Worm (Caenorhabditis elegans) whole organism, L4/young adult: Measurements from ENCODE around the gene T24C2.3.

ENCODE experiments used
- W03F9.2 ChIP-seq: fragments of 150-350 bp; optimal IDR thresholded peaks from 2 replicates; lab custom pipeline; 2014; ENCODE audit warnings: missing biosample characterization, missing genetic modification characterization
- dao-5 ChIP-seq: sonication (generic microtip); optimal IDR thresholded peaks from 2 replicates; lab custom pipeline; 2016; ENCODE audit warnings: missing genotype, missing genetic modification characterization, moderate library complexity, missing compliant biosample characterization
- him-1 ChIP-seq: sonication (generic microtip); optimal IDR thresholded peaks from 2 replicates; lab custom pipeline; 2016; ENCODE audit warnings: missing genotype, missing genetic modification reagents, missing genetic modification characterization, missing compliant biosample characterization

T24C2.3 gene

DNA sequence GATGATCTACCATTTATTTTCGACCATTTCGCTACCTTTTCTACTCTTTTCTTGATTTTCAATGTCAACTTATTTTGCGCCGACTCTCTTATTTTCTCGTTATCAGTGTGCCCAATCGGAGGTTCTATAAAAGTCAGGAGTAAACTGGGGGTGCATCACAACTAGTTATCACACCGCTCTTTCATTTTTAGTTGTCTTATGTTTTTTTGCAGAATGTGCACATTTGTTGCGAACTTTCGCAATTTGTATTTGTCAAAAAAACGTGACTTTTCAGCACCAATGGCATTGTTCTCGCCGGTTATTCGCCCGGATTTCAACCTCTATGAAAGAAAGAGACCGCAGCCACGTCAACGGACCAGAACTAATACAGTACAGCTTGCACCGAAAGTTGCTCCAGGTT lies 5.7 kb upstream of the T24C2.3 start:
- no peak for TF ChIP-seq dao-5 (tag; lab: Kevin White, UChicago)
- TF ChIP-seq W03F9.2, result no peak
- no peak for TF ChIP-seq him-1

DNA sequence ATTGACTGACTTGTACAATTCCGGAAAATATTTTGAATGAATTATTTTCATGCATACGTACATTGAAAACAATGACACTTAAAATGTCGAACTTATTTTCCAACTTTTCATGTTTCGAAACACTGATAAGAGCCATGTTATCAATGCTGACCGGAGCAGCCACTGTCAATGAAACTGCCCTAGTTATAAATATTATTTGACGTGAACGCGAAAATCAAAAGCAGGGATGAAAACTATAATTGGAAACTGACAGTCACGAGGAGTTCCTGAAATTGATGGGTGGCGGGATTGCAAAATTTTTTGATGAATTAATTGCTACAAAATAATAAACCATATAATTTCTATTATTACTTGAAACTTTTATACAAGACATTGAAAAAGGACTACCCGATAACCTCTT lies 3.9 kb upstream of the T24C2.3 start:
- TF ChIP-seq W03F9.2 (no peak), dao-5 (tag; lab: Kevin White, UChicago) (no peak), him-1 (no peak)

DNA sequence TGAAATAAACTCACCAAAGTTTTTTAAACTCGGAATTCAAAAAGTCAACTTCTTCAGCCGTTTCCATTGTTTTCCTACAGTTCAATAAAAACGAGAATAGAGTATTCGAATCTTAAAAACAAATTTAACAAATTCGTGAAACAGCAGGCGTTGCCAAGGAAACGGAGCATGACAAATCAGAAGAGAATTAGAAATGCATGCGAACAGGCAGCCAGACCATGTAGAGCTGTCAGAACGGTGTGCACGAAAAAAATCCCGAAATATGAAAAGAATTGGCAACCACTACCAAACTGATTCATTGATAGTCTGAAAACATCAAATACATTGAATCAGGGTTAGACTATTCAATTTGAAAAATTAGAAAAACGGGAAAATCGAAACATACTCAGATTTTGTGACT lies 1.3 kb upstream of the T24C2.3 start, which contains the start of gene fbxa-81:
Gene fbxa-81, minus strand, starts transcription at position 101 of the 400 bp plus-strand sequence.
- TF ChIP-seq dao-5 (tag; lab: Kevin White, UChicago), result no peak
- TF ChIP-seq W03F9.2, result no peak
- no peak for TF ChIP-seq him-1

DNA sequence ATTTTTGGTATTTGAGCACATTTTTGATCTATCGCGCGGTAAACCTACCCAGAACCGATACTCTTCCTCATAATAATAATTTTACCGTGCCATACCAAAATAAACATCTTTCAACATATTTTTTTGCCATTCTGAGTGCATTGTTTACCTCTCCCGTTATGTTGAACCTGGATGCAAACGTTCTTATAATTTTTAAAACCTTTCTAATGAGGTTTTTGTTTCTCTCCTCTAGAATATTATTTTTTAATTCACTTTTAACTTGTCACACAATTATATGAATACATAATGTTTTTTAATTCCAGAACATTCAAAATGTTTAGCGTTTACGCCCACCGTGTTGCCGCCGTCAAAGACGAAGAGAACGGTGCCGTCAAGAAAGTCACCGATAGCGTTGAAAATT lies 2.2 kb downstream of the T24C2.3 start, which contains the start of gene enri-2:
Gene enri-2, plus strand, starts transcription at position 301 of the 400 bp plus-strand sequence.
- TF ChIP-seq dao-5 (tag; lab: Kevin White, UChicago) (no peak), W03F9.2 (no peak), him-1 (no peak)

DNA sequence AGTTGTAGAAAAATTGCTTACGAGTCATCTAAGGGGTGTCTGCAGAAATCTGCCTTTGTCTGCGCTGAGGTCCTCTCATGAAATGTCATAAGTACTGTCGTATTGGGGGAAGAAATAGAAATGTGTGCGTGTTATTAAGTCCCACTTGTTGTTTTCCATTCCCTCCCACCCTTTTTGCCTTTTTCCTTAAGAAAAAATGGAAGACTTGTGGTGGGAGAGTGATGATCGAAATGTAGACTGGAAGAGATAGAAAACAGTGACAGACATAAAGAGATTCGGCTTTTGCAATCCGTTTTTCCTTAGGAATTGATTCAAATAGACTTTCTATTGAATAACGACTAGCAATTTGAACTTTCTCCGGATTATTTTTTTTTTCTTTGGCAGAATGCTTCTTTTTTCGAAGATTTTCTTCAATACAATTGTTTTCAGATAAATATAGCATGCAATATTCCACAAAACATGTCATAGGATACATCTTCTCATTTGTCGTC lies 6.4 kb downstream of the T24C2.3 start, which contains the start of gene ram-5:
Gene ram-5, plus strand, starts transcription at position 441 of the 491 bp plus-strand sequence.
- no peak for TF ChIP-seq him-1
- TF ChIP-seq W03F9.2, result no peak
- TF ChIP-seq dao-5 (tag; lab: Kevin White, UChicago), result no peak

DNA sequence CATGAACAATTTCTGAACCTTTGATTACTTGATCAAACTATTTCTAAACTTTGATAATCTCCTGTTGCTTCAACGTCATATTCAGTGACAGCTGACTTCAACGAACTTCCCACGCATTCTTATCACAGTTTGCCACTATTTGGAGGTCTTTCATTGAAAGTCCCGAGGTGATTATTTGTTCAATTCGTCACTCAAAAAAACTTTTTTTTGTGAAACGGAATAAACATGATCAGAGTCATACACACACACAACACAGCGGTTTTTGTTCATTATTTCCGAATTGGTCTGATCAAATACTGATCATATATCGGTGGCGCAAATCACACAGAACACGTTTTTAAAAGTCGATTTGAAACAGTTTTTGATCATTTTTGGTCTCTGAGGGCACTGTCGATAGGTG lies 13.1 kb downstream of the T24C2.3 start:
- TF ChIP-seq W03F9.2, result no peak
- no peak for TF ChIP-seq him-1
- TF ChIP-seq dao-5 (tag; lab: Kevin White, UChicago), result no peak

DNA sequence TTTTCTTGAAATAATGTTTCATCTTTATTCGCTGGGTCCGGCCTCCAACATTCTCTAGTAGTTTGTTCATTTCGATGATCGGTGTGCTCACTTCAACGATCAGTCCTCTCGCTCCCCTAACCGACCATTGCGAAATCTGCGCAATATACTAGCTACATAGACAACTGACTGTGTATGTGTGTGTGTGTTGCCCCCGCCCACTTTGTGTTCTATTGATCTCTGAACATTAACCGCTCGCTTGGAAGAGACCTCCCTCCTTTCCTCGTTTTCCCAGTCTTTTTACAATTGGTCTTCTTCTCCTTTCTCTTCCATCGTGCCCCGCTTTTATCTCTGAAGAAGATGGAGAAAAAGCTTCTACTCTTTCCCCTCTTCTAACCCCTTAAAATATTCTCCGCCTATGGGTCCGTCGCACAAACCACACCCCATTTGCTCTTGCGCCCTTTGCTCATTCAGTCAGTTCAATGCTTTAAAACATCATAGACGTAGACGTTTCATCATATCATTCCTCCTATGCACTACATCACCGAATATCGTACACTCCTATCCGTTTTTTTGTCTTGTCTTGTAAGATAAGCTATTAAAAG lies 14.1 kb downstream of the T24C2.3 start:
- no peak for TF ChIP-seq dao-5 (tag; lab: Kevin White, UChicago)

DNA sequence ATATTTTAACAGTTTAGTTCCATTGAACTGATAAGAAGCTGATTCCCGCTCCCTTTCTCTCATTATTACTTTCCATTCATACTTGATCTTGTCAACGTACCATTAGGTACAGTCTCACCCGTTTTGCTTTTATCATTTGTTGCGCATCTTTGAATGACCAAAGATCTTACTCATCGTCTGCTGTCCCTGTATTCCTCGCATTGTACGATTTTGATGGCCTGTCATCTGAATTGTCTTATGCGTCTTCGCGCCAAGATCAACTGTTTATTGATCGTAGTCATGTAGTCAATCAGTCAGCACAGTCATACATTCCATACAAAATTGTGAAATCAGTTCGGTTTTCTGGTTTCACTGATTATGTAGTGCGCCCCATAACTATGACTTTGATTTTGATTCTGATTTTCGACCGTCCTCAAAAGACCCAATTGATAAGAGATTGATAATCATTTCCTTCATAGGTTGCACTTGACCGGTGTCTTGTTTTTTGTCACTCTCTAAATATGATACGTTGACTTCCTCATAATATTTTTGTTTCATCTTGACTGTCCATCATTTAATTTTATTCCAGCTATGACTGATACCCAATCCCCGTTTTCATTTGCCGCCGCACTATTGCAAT lies 14.7 kb downstream of the T24C2.3 start, which contains the start of gene nhr-3:
Gene nhr-3, plus strand, starts transcription at position 569 of the 619 bp plus-strand sequence.
- TF ChIP-seq W03F9.2, result no peak
- TF ChIP-seq dao-5 (tag; lab: Kevin White, UChicago), result no peak

DNA sequence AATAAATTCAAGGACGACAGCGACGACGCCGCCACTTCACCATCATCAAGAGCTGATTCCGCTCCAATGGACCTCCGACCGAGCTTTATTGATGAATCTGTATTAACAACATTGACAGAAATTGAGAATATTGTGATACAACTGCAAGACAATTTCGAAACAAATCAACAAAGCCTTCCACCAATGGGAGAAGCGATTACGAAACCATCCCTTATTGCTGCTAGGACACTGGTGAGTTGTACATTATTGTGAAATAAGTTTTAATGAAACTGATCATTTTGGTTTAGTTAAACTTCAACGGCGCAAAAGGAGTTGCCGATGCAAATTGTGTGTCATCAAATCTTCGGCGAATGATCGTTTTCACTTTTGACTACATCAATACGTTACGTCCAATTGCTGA lies 15.8 kb downstream of the T24C2.3 start:
- no peak for TF ChIP-seq dao-5 (tag; lab: Kevin White, UChicago)
- TF ChIP-seq W03F9.2, result no peak
- TF ChIP-seq him-1, result no peak

DNA sequence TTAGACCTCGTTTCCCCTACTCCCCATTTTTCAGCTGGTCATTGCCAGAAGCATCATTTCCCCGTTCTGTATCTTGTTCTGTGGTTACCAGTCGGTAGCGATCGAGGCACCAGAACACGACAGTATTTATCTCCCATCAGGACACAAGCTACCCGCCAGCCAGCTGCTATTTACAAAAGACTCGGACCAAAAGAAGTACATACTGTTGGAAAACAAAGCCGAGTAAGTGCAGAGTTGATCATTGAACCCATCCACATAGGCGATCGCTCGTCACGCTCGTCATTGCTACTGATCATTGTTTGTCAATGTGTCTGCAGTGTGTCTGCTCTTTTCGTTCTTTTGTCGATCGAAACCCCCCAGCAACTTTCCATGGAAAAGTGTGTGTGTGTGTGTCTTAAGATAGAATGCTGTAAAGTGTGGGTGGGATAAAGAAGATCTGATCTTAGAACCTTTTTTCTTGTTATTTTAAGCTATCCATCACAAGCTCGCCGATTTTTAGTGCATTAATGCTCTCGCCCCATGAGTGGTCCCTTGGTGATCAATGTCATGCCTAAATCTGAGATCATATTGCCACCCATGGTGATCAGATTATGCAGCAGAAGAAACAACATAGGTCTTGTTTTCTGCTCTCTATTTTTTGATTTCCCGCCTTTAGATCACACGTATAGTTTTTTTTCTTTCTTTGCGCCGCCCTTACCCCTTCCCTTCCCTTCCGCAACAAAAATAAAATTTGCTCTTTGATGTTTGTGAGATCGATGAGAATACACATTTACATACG lies 16.4 kb downstream of the T24C2.3 start:
- TF ChIP-seq him-1 (no peak), W03F9.2 (no peak), dao-5 (tag; lab: Kevin White, UChicago) (no peak)

DNA sequence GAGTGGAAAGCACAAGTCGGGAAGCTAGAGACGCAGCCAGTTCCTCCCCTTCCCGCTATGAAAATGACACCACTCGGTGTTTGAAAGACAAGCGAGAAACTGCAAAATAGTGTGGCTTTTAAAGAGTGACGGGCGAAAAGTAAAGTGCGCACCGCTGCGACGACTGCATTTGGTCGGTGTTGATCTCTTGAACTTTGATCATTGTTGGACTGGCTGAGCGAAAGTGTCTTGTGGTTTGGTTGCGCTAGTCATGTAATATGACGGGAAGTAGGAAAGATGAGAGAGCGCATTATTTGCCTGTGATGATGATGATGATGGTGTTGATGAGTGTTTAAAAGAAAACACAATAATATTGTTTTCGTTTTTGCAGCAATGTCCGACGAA lies 17.0 kb downstream of the T24C2.3 start:
- no peak for TF ChIP-seq dao-5 (tag; lab: Kevin White, UChicago)
- peak; percentile 61 for TF ChIP-seq him-1
- peak; percentile 78 for TF ChIP-seq W03F9.2

DNA sequence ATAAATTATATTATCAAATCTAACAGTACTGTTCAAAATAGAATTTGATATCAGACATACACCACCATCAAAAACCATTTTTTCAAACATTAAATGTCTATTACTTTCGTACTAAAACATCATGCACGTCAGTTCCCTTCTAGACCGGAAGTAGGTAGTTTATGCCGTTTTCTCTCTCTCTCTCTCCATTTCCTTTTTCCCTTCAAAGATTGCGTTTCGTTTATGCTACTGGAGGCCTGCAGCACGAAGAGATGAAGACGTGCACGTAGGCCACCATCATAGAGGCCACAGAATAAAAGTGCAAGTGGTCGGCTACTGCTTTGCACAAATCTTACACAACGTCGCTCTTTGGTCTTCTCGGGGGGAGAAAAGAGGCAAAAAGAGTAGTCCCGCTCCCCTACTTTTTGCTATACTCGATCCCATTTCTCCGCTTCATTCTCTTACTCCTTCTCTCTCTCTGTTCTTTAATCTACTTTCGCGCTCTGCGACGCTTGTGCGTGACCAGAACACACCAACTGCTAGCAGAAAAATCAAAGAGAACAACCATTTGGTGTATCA lies 18.2 kb downstream of the T24C2.3 start:
- TF ChIP-seq him-1 (no peak), dao-5 (tag; lab: Kevin White, UChicago) (no peak), W03F9.2 (no peak)

DNA sequence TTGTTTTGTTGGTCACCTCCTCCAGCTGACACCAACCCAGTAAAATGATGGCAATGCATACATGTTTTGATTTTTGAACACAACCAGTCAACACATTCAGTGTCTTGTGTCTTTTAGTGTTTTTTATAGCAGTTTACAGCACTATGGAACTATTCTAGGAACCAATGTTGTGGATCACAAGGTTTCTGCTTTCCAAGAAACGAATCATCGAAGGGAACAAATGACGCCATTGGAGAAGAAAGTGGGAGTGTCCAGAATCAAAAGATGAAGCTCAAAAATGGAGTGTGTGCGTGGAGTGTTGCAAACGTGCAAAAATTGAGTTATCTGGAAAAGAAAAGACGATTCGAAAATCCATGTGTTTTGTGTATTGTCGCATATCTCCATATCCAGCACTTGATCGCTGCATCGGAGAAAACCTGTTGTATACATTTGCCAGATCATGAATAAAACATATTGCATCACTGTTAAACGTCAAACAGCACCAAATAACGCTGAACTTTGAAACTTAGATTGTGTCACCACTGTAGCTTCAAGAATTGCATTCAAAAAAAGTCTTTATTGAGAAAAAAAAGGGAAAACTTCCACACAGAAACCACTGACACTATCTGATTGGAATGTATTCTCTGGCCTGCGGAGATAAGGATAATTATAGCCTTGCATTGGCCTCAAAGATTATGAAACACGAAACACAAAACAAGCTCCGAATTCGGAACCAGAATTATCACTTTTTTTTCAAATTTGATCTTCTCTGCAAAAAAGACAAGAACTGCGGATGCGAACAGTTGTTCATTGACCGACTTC lies 19.2 kb downstream of the T24C2.3 start:
- TF ChIP-seq him-1 (no peak), W03F9.2 (no peak), dao-5 (tag; lab: Kevin White, UChicago) (no peak)

DNA sequence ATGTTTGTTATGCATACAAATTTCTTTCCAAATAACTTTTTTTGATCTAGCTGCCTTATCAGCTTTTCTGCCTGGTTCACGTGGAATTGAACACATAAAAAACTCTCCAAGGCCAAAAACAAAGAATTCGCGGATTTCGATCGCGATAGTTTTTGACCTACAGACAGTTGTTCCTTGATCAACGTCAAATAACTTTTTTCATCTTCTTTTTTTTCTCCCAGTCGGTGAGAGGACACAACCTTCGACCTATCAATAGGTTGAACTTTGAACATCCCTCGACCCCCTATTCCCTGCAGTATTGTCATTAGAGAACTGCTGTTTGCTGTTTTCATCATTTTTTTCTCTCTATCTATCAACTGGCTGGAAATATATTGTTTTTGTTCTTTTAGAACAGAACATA lies 20.5 kb downstream of the T24C2.3 start:
- TF ChIP-seq dao-5 (tag; lab: Kevin White, UChicago), result no peak
- TF ChIP-seq W03F9.2, result no peak
- TF ChIP-seq him-1, result no peak
